Fruit fly (Drosophila melanogaster) whole organism, embryonic: Measurements from ENCODE around the gene Sps2.
A peak's percentile ranks its signal among the peaks of the same experiment; 100 is the strongest.

Source experiments
- Aef1 ChIP-seq: fragments of 200-800 bp; sonication (Bioruptor generic); IDR thresholded peaks from 3 replicates; pipeline ENCODE4 v1.3.6; 2022; ENCODE audit warnings: missing biosample characterization, missing genetic modification characterization
- Blimp-1 ChIP-seq: fragments of 200-800 bp; sonication (Bioruptor generic); optimal IDR thresholded peaks from 3 replicates; lab custom pipeline; 2018; ENCODE audit warnings: missing biosample characterization, missing genetic modification characterization, mild to moderate bottlenecking, moderate library complexity, missing genetic modification reagents
- CG10654 ChIP-seq: fragments of 200-800 bp; sonication (Bioruptor generic); optimal IDR thresholded peaks from 2 replicates; lab custom pipeline; 2016; ENCODE audit warnings: missing biosample characterization, missing genetic modification characterization
- CG10979 ChIP-seq: fragments of 200-800 bp; sonication (Bioruptor generic); optimal IDR thresholded peaks from 2 replicates; lab custom pipeline; 2018; ENCODE audit warnings: missing biosample characterization, mild to moderate bottlenecking, missing genetic modification characterization, moderate library complexity
- CG11696 ChIP-seq: fragments of 200-800 bp; sonication (Bioruptor generic); IDR thresholded peaks from 2 replicates; pipeline ENCODE4 v1.3.6; 2022; ENCODE audit warnings: missing biosample characterization, missing genetic modification characterization
- CG13287 ChIP-seq: fragments of 200-800 bp; sonication (Bioruptor generic); IDR thresholded peaks from 2 replicates; pipeline ENCODE4 v1.3.6; 2022; ENCODE audit warnings: missing biosample characterization, missing genetic modification characterization; ENCODE audit not compliant: partially characterized antibody
- CG14441 ChIP-seq: fragments of 200-800 bp; sonication (Bioruptor generic); IDR thresholded peaks from 2 replicates; pipeline ENCODE4 v1.3.6; 2022; ENCODE audit warnings: missing biosample characterization, missing genetic modification characterization
- CG15696 ChIP-seq: fragments of 200-800 bp; sonication (Bioruptor generic); optimal IDR thresholded peaks from 2 replicates; lab custom pipeline; 2019; ENCODE audit warnings: missing biosample characterization, mild to moderate bottlenecking, missing genetic modification characterization, moderate library complexity
- CG1602 ChIP-seq: fragments of 200-800 bp; sonication (Bioruptor generic); optimal IDR thresholded peaks from 3 replicates; lab custom pipeline; 2016; ENCODE audit warnings: missing biosample characterization, missing genetic modification characterization
- CG1603 ChIP-seq: fragments of 200-800 bp; sonication (Bioruptor generic); optimal IDR thresholded peaks from 2 replicates; lab custom pipeline; 2019; ENCODE audit warnings: missing biosample characterization, mild to moderate bottlenecking, missing genetic modification characterization, moderate library complexity
- CG16779 ChIP-seq: fragments of 200-800 bp; sonication (Bioruptor generic); IDR thresholded peaks from 2 replicates; pipeline ENCODE4 v1.3.6; 2022; ENCODE audit warnings: missing biosample characterization, missing genetic modification characterization
- CG16813 ChIP-seq: fragments of 200-800 bp; sonication (Bioruptor generic); IDR thresholded peaks from 3 replicates; pipeline ENCODE4 v1.3.6; 2022; ENCODE audit warnings: missing biosample characterization, missing genetic modification characterization; ENCODE audit not compliant: partially characterized antibody
- CG16815 ChIP-seq: fragments of 200-800 bp; sonication (Bioruptor generic); optimal IDR thresholded peaks from 3 replicates; lab custom pipeline; 2017; ENCODE audit warnings: missing biosample characterization, mild to moderate bottlenecking, missing genetic modification characterization
- CG17802 ChIP-seq: fragments of 200-800 bp; sonication (Bioruptor generic); optimal IDR thresholded peaks from 2 replicates; lab custom pipeline; 2018; ENCODE audit warnings: missing biosample characterization, mild to moderate bottlenecking, missing genetic modification characterization, moderate library complexity
- CG18262 ChIP-seq: fragments of 200-800 bp; optimal IDR thresholded peaks from 3 replicates; lab custom pipeline; 2019; ENCODE audit warnings: missing biosample characterization, mild to moderate bottlenecking, missing genetic modification characterization, moderate library complexity
- CG18599 ChIP-seq: fragments of 200-800 bp; sonication (Bioruptor generic); optimal IDR thresholded peaks from 3 replicates; lab custom pipeline; 2017; ENCODE audit warnings: missing biosample characterization, missing genetic modification characterization, mild to moderate bottlenecking, moderate library complexity, missing genetic modification reagents
- CG2678 ChIP-seq: fragments of 200-800 bp; sonication (Bioruptor generic); optimal IDR thresholded peaks from 3 replicates; lab custom pipeline; 2019; ENCODE audit warnings: missing biosample characterization, mild to moderate bottlenecking, missing genetic modification characterization, moderate library complexity
- CG31388 ChIP-seq: fragments of 200-800 bp; sonication (Bioruptor generic); optimal IDR thresholded peaks from 2 replicates; lab custom pipeline; 2016; ENCODE audit warnings: missing biosample characterization, missing genetic modification characterization
- CG32767 ChIP-seq: fragments of 200-800 bp; sonication (Bioruptor generic); IDR thresholded peaks from 2 replicates; pipeline ENCODE4 v1.3.6; 2022; ENCODE audit warnings: missing biosample characterization, missing genetic modification characterization
- CG42726 ChIP-seq: fragments of 200-800 bp; sonication (Bioruptor generic); IDR thresholded peaks from 2 replicates; pipeline ENCODE4 v1.3.6; 2022; ENCODE audit warnings: missing biosample characterization, missing genetic modification characterization; ENCODE audit not compliant: partially characterized antibody
- CG4617 ChIP-seq: fragments of 200-800 bp; sonication (Bioruptor generic); optimal IDR thresholded peaks from 3 replicates; lab custom pipeline; 2016; ENCODE audit warnings: missing biosample characterization, missing genetic modification characterization, borderline replicate concordance
- CG4854 ChIP-seq: fragments of 200-800 bp; sonication (Bioruptor generic); optimal IDR thresholded peaks from 2 replicates; lab custom pipeline; 2016; ENCODE audit warnings: missing biosample characterization, missing genetic modification characterization, inconsistent platforms
- CG5245 ChIP-seq: fragments of 200-800 bp; sonication (Bioruptor generic); optimal IDR thresholded peaks from 3 replicates; lab custom pipeline; 2016; ENCODE audit warnings: missing biosample characterization, missing genetic modification characterization
- CG6654 ChIP-seq: fragments of 200-800 bp; sonication (Bioruptor generic); optimal IDR thresholded peaks from 2 replicates; lab custom pipeline; 2017; ENCODE audit warnings: missing biosample characterization, mild to moderate bottlenecking, missing genetic modification characterization
- CG8478 ChIP-seq: fragments of >200 bp; optimal IDR thresholded peaks from 2 replicates; lab custom pipeline; 2018
- CG9727 ChIP-seq: fragments of 200-800 bp; sonication (Bioruptor generic); optimal IDR thresholded peaks from 3 replicates; lab custom pipeline; 2017; ENCODE audit warnings: missing biosample characterization, mild to moderate bottlenecking, missing genetic modification characterization
- CkIIα-i1 ChIP-seq: fragments of 200-800 bp; sonication (Bioruptor generic); IDR thresholded peaks from 2 replicates; pipeline ENCODE4 v1.3.6; 2022; ENCODE audit warnings: missing biosample characterization, missing genetic modification characterization
- CrebB ChIP-seq: fragments of 200-800 bp; sonication (Bioruptor generic); optimal IDR thresholded peaks from 3 replicates; lab custom pipeline; 2018; ENCODE audit warnings: missing biosample characterization, mild to moderate bottlenecking, missing genetic modification characterization
- D ChIP-seq, 2 experiments: fragments of 200-800 bp in 1 of 2; fragments of >200 bp in 1 of 2; sonication (Bioruptor generic) in 1 of 2; optimal IDR thresholded peaks; 2 replicates in 1 of 2; 3 replicates in 1 of 2; lab custom pipeline; 2017; ENCODE audit warnings: mild to moderate bottlenecking in 1 of 2, missing biosample characterization in 1 of 2, missing genetic modification characterization in 1 of 2, missing genetic modification reagents in 1 of 2
- Fer3 ChIP-seq: fragments of 200-800 bp; sonication (Bioruptor generic); optimal IDR thresholded peaks from 2 replicates; lab custom pipeline; 2018; ENCODE audit warnings: missing biosample characterization, mild to moderate bottlenecking, missing genetic modification characterization, moderate library complexity
- Lim3 ChIP-seq: fragments of 200-800 bp; sonication (Bioruptor generic); IDR thresholded peaks from 2 replicates; pipeline ENCODE4 v1.3.6; 2022; ENCODE audit warnings: missing biosample characterization, missing genetic modification characterization
- Max ChIP-seq: fragments of 200-800 bp; sonication (Bioruptor generic); optimal IDR thresholded peaks from 2 replicates; lab custom pipeline; 2016; ENCODE audit warnings: missing biosample characterization, mild to moderate bottlenecking, missing genetic modification characterization
- Mes4 ChIP-seq: fragments of 200-800 bp; sonication (Bioruptor generic); optimal IDR thresholded peaks from 2 replicates; lab custom pipeline; 2016; ENCODE audit warnings: missing biosample characterization, missing genetic modification characterization
- Spps ChIP-seq: fragments of 200-800 bp; sonication (Bioruptor generic); optimal IDR thresholded peaks from 2 replicates; lab custom pipeline; 2018; ENCODE audit warnings: missing biosample characterization, mild to moderate bottlenecking, missing genetic modification characterization
- Vsx1 ChIP-seq: fragments of 200-800 bp; sonication (Bioruptor generic); optimal IDR thresholded peaks from 2 replicates; lab custom pipeline; 2017; ENCODE audit warnings: missing biosample characterization, mild to moderate bottlenecking, missing genetic modification characterization, missing genetic modification reagents
- al ChIP-seq: fragments of 200-800 bp; sonication (Bioruptor generic); IDR thresholded peaks from 2 replicates; pipeline ENCODE4 v1.3.6; 2022; ENCODE audit warnings: missing biosample characterization, missing genetic modification characterization
- disco-r ChIP-seq: fragments of 200-800 bp; sonication (Bioruptor generic); optimal IDR thresholded peaks from 2 replicates; lab custom pipeline; 2016; ENCODE audit warnings: missing biosample characterization, missing genetic modification characterization
- dpn ChIP-seq, 2 experiments: fragments of 200-800 bp; sonication (Bioruptor generic); optimal IDR thresholded peaks; 3 replicates each; lab custom pipeline; 2016; ENCODE audit warnings: missing biosample characterization in 2 of 2, missing genetic modification characterization in 2 of 2
- dysf ChIP-seq: fragments of 200-800 bp; sonication (Bioruptor generic); IDR thresholded peaks from 3 replicates; pipeline ENCODE4 v1.3.6; 2022; ENCODE audit warnings: missing biosample characterization, missing genetic modification characterization
- gce ChIP-seq: fragments of 200-800 bp; sonication (Bioruptor generic); IDR thresholded peaks from 3 replicates; pipeline ENCODE4 v1.3.6; 2022; ENCODE audit warnings: missing biosample characterization, missing genetic modification characterization
- gsb-n ChIP-seq: fragments of 200-800 bp; sonication (Bioruptor generic); optimal IDR thresholded peaks from 3 replicates; lab custom pipeline; 2018; ENCODE audit warnings: missing biosample characterization, mild to moderate bottlenecking, missing genetic modification characterization
- ind ChIP-seq: fragments of 200-800 bp; sonication (Bioruptor generic); optimal IDR thresholded peaks from 3 replicates; lab custom pipeline; 2016; ENCODE audit warnings: missing biosample characterization, missing genetic modification characterization
- pb ChIP-seq: fragments of 200-800 bp; sonication (Bioruptor generic); optimal IDR thresholded peaks from 3 replicates; lab custom pipeline; 2016; ENCODE audit warnings: missing biosample characterization, missing genetic modification characterization
- pros ChIP-seq: fragments of 200-800 bp; sonication (Bioruptor generic); optimal IDR thresholded peaks from 3 replicates; lab custom pipeline; 2019; ENCODE audit warnings: missing biosample characterization, mild to moderate bottlenecking, missing genetic modification characterization, moderate library complexity
- slou ChIP-seq: fragments of 200-800 bp; sonication (Bioruptor generic); optimal IDR thresholded peaks from 3 replicates; lab custom pipeline; 2016; ENCODE audit warnings: missing biosample characterization, missing genetic modification characterization
- sob ChIP-seq: fragments of 200-800 bp; sonication (Bioruptor generic); IDR thresholded peaks from 2 replicates; pipeline ENCODE4 v1.3.6; 2022; ENCODE audit warnings: missing biosample characterization, missing genetic modification characterization
- tap ChIP-seq: fragments of 200-800 bp; optimal IDR thresholded peaks from 3 replicates; lab custom pipeline; 2019; ENCODE audit warnings: missing biosample characterization, mild to moderate bottlenecking, missing genetic modification characterization, moderate library complexity
- trh ChIP-seq: fragments of 200-800 bp; sonication (Bioruptor generic); optimal IDR thresholded peaks from 2 replicates; lab custom pipeline; 2016; ENCODE audit warnings: missing biosample characterization, missing genetic modification characterization
- unpg ChIP-seq: fragments of 200-800 bp; sonication (Bioruptor generic); optimal IDR thresholded peaks from 3 replicates; lab custom pipeline; 2018; ENCODE audit warnings: missing biosample characterization, mild to moderate bottlenecking, missing genetic modification characterization, moderate library complexity

Sps2 gene

dm6 chr2L:10386208-10386805 is 43.9 kb downstream of the Sps2 start, which contains the start of the genes Cdk1 and mRpS7 (continued):
- TF ChIP-seq Spps, result peak; percentile 66
- peak; percentile 60 for TF ChIP-seq trh (GFP tag; lab: Kevin White, UChicago)
- peak; percentile 60 for TF ChIP-seq CG15696 (tag; lab: Kevin White, UChicago)
- TF ChIP-seq ind (GFP tag; lab: Kevin White, UChicago), result peak; percentile 77
- TF ChIP-seq Aef1 (GFP tag; lab: Robert Waterston, UW), result peak; percentile 53
- no peak for TF ChIP-seq CrebB
- no peak for TF ChIP-seq CG16813 (GFP tag; lab: Robert Waterston, UW)
- TF ChIP-seq D (optimal IDR thresholded peaks at IDR 0.05; lab: Kevin White, UChicago), result no peak
- peak; percentile 64 for TF ChIP-seq D (GFP tag; optimal IDR thresholded peaks at IDR 0.05; lab: Kevin White, UChicago)
- TF ChIP-seq CG4854 (GFP tag; lab: Kevin White, UChicago), result peak; percentile 40
- 0 out of 2 replicates have a peak, but pooled peaks have one; percentile 51 for TF ChIP-seq CG11696 (GFP tag; lab: Robert Waterston, UW)
- TF ChIP-seq CG1603 (tag; lab: Kevin White, UChicago), result peak; percentile 98
- TF ChIP-seq Lim3, result no peak
- peak; percentile 18 for TF ChIP-seq disco-r (GFP tag; lab: Kevin White, UChicago)
- TF ChIP-seq Fer3 (tag; lab: Kevin White, UChicago), result peak; percentile 74
- peak; percentile 84 for TF ChIP-seq CG18262 (tag; lab: Kevin White, UChicago)
- TF ChIP-seq CG14441 (GFP tag; lab: Robert Waterston, UW), result peak; percentile 74
- peak; percentile 79 for TF ChIP-seq unpg (GFP tag; lab: Kevin White, UChicago)
- TF ChIP-seq CG5245 (GFP tag; lab: Kevin White, UChicago), result peak; percentile 30
- peak; percentile 61; the same call in 1 of the 2 replicates for TF ChIP-seq CG32767 (GFP tag; lab: Robert Waterston, UW)
- peak; percentile 45 for TF ChIP-seq slou (GFP tag; lab: Kevin White, UChicago)
- TF ChIP-seq dysf (GFP tag; lab: Robert Waterston, UW), result peak; percentile 77; the same call in 2 of the 3 replicates
- TF ChIP-seq CG17802 (tag; lab: Kevin White, UChicago), result peak; percentile 85
- TF ChIP-seq CkIIα-i1 (GFP tag; lab: Robert Waterston, UW), result no peak
- TF ChIP-seq CG6654 (GFP tag; lab: Kevin White, UChicago), result peak; percentile 7
- peak; percentile 75 for TF ChIP-seq CG18599 (GFP tag; lab: Kevin White, UChicago)
- TF ChIP-seq al (GFP tag; lab: Robert Waterston, UW), result peak; percentile 54
- no peak for TF ChIP-seq CG16779 (GFP tag; lab: Robert Waterston, UW)
- peak; percentile 70 for TF ChIP-seq CG1602 (GFP tag; lab: Kevin White, UChicago)
- peak; percentile 79 for TF ChIP-seq Max (GFP tag; lab: Kevin White, UChicago)
- TF ChIP-seq tap, result peak; percentile 61
- TF ChIP-seq gce (GFP tag; lab: Robert Waterston, UW), result peak; percentile 67; the same call in 1 of the 3 replicates
- TF ChIP-seq Vsx1 (GFP tag; lab: Kevin White, UChicago), result peak; percentile 47
- TF ChIP-seq Mes4 (GFP tag; lab: Kevin White, UChicago), result peak; percentile 47
- peak; percentile 54; the same call in 1 of the 2 replicates for TF ChIP-seq sob
- no peak for TF ChIP-seq CG42726 (GFP tag; lab: Robert Waterston, UW)
- peak; percentile 77 for TF ChIP-seq CG9727 (GFP tag; lab: Kevin White, UChicago)
- peak; percentile 87 for TF ChIP-seq CG2678 (tag; lab: Kevin White, UChicago)
- peak; percentile 29 to 62 for TF ChIP-seq dpn (GFP tag; optimal IDR thresholded peaks at IDR 0.05; lab: Kevin White, UChicago)
- TF ChIP-seq pros (GFP tag; lab: Kevin White, UChicago), result no peak
- peak; percentile 76 for TF ChIP-seq gsb-n (tag; lab: Kevin White, UChicago)
- no peak for TF ChIP-seq CG13287 (GFP tag; lab: Robert Waterston, UW)
- TF ChIP-seq Blimp-1 (GFP tag; lab: Kevin White, UChicago), result peak; percentile 55
- TF ChIP-seq pb, result no peak
- peak; percentile 46 for TF ChIP-seq CG10654 (GFP tag; lab: Kevin White, UChicago)
- peak; percentile 70 for TF ChIP-seq CG10979 (tag; lab: Kevin White, UChicago)
- TF ChIP-seq CG8478 (lab: Kevin White, UChicago), result no peak
- TF ChIP-seq CG16815 (GFP tag; lab: Kevin White, UChicago), result peak; percentile 51
- peak; percentile 23 for TF ChIP-seq CG4617 (GFP tag; lab: Kevin White, UChicago)
- TF ChIP-seq CG31388 (GFP tag; lab: Kevin White, UChicago), result peak; percentile 23
